Fruit fly (Drosophila melanogaster) S2 (cell line): ENCODE results near the gene CG32987.

Experiments
- CG8478 ChIP-seq: fragments of >200 bp; optimal IDR thresholded peaks from 2 replicates; lab custom pipeline; 2018
- CTCF ChIP-seq, 2 experiments: fragments of >200 bp; optimal IDR thresholded peaks; 2 replicates each; lab custom pipeline; 2018

- no peak for TF ChIP-seq CG8478 (lab: Kevin White, UChicago)
- TF ChIP-seq CTCF (optimal IDR thresholded peaks at IDR 0.05; lab: Kevin White, UChicago) = no peak
Measured at dm6 chr2L:8875835-8876234, 12.2 kb downstream of the CG32987 start.
